Worm (Caenorhabditis elegans) whole organism, L4/young adult: ENCODE measurements around the gene C17C3.3.

Experiments used
- dao-5 ChIP-seq: sonication (generic microtip); optimal IDR thresholded peaks from 2 replicates; lab custom pipeline; 2016; ENCODE audit warnings: missing genotype, missing genetic modification characterization, moderate library complexity, missing compliant biosample characterization
- him-1 ChIP-seq: sonication (generic microtip); optimal IDR thresholded peaks from 2 replicates; lab custom pipeline; 2016; ENCODE audit warnings: missing genotype, missing genetic modification reagents, missing genetic modification characterization, missing compliant biosample characterization

DNA sequence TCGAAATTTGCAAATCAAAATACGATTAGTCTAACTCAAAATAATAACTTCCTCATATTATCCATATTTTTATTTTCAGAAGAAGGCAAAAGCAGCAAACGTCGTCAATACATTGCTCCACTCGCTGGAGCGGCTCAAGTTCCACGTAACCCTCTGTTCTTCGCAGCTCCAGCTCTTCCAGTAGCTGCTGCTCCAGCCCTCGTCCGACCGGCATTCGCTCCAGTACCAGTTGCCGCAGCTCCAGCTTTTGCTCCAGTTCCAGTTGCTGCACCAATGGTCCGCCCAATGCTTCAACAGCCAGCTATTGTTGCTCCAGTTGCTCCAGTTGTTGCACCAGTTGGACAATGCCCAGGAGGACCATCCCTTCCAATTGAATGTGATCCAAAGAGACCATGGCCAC lies 17.2 kb downstream of the C17C3.3 start:
- TF ChIP-seq him-1 (tag; lab: Kevin White, UChicago), result no peak
- no peak for TF ChIP-seq dao-5
